Fruit fly (Drosophila melanogaster): ENCODE results near the gene Brr2.

Brr2 gene

dm6 chr3L:15982783-15983432 lies 15.2 kb upstream of the Brr2 start, which contains the start of the genes brm and Arl1 (continued):
- peak; percentile 94 for TF ChIP-seq Hsf (GFP tag; optimal IDR thresholded peaks at IDR 0.05)
- peak; percentile 99 for TF ChIP-seq CG11456 (GFP tag; IDR thresholded peaks at IDR 0.05)
- TF ChIP-seq cato (GFP tag; optimal IDR thresholded peaks at IDR 0.05; ENCODE audit: borderline replicate concordance): peak; percentile 96
- no peak for TF ChIP-seq CG7963 (GFP tag; IDR thresholded peaks at IDR 0.05; ENCODE audit: partially characterized antibody)
- TF ChIP-seq hth (optimal IDR thresholded peaks at IDR 0.05): no peak
- peak; percentile 98 for TF ChIP-seq danr (GFP tag; IDR thresholded peaks at IDR 0.05)
- TF ChIP-seq Lpt (GFP tag; optimal IDR thresholded peaks at IDR 0.05): no peak
- peak; percentile 99 for TF ChIP-seq CG2712 (tag; optimal IDR thresholded peaks at IDR 0.05)
- TF ChIP-seq CG9932 (GFP tag; IDR thresholded peaks at IDR 0.05): peak; percentile 100
- peak; percentile 54 for TF ChIP-seq Dref (GFP tag; IDR thresholded peaks at IDR 0.05)
- no peak for TF ChIP-seq CG14965 (GFP tag; optimal IDR thresholded peaks at IDR 0.05; ENCODE audit: borderline replicate concordance)
- peak; percentile 98 for TF ChIP-seq PHDP (tag; optimal IDR thresholded peaks at IDR 0.05)
- peak; percentile 93 for TF ChIP-seq zfh2 (GFP tag; optimal IDR thresholded peaks at IDR 0.05)
- TF ChIP-seq p53 (GFP tag; optimal IDR thresholded peaks at IDR 0.05): peak; percentile 18
- peak; percentile 76 for TF ChIP-seq pros (GFP tag; optimal IDR thresholded peaks at IDR 0.05)
- peak; percentile 93 for TF ChIP-seq CG17802 (tag; optimal IDR thresholded peaks at IDR 0.05)
- no peak for TF ChIP-seq gsb-n (tag; optimal IDR thresholded peaks at IDR 0.05)
- TF ChIP-seq CG12236 (GFP tag; optimal IDR thresholded peaks at IDR 0.05): peak; percentile 4
- no peak for TF ChIP-seq bbx (GFP tag; IDR thresholded peaks at IDR 0.05; ENCODE audit: partially characterized antibody)
- TF ChIP-seq crp (GFP tag; optimal IDR thresholded peaks at IDR 0.05): peak in 1 of 2 experiments; percentile 76
- TF ChIP-seq Kr (GFP tag; optimal IDR thresholded peaks at IDR 0.05): peak; percentile 10
- TF ChIP-seq tin (GFP tag; optimal IDR thresholded peaks at IDR 0.05): peak; percentile 98
- peak; percentile 71 for TF ChIP-seq NC2β (GFP tag; optimal IDR thresholded peaks at IDR 0.05)
- peak; percentile 90 for TF ChIP-seq Dip3 (GFP tag; optimal IDR thresholded peaks at IDR 0.05)
- peak; percentile 94 for TF ChIP-seq CG11560 (tag; IDR thresholded peaks at IDR 0.05)
- TF ChIP-seq CG8281 (tag; optimal IDR thresholded peaks at IDR 0.05): peak; percentile 91
- peak; percentile 59; the same call in 1 of the 3 replicates for TF ChIP-seq Opbp (GFP tag; IDR thresholded peaks at IDR 0.05; ENCODE audit: partially characterized antibody)
- peak; percentile 99 for TF ChIP-seq nmo (GFP tag; optimal IDR thresholded peaks at IDR 0.05)
- peak; percentile 92 for TF ChIP-seq CG8359 (GFP tag; optimal IDR thresholded peaks at IDR 0.05; ENCODE audit: borderline replicate concordance)
- TF ChIP-seq CG17829 (tag; optimal IDR thresholded peaks at IDR 0.05): peak; percentile 99
- TF ChIP-seq Chrac-16 (GFP tag; optimal IDR thresholded peaks at IDR 0.05): peak; percentile 98
- peak; percentile 99 for TF ChIP-seq Rx (GFP tag; IDR thresholded peaks at IDR 0.05)
- TF ChIP-seq Hmr (GFP tag; optimal IDR thresholded peaks at IDR 0.05): peak; percentile 97
- TF ChIP-seq CG10274 (GFP tag; optimal IDR thresholded peaks at IDR 0.05): peak; percentile 91
- TF ChIP-seq tx (GFP tag; optimal IDR thresholded peaks at IDR 0.05): peak; percentile 83
- peak; percentile 62 for TF ChIP-seq CTCF (GFP tag; optimal IDR thresholded peaks at IDR 0.05)
- TF ChIP-seq CG43689 (GFP tag; IDR thresholded peaks at IDR 0.05): peak; percentile 96
- peak; percentile 93 for TF ChIP-seq CG3065 (GFP tag; optimal IDR thresholded peaks at IDR 0.05)
- peak in 1 of 2 experiments; percentile 83 for TF ChIP-seq tll (GFP tag; optimal IDR thresholded peaks at IDR 0.05)
- TF ChIP-seq CG31441 (GFP tag; IDR thresholded peaks at IDR 0.05): peak; percentile 100
- TF ChIP-seq CG17359 (tag; optimal IDR thresholded peaks at IDR 0.05): peak; percentile 98
- peak; percentile 93 for TF ChIP-seq vfl (GFP tag; optimal IDR thresholded peaks at IDR 0.05)
- peak; percentile 99 for TF ChIP-seq Abd-B (GFP tag; optimal IDR thresholded peaks at IDR 0.05)
- peak; percentile 92 for TF ChIP-seq jing (GFP tag; optimal IDR thresholded peaks at IDR 0.05)
- peak; percentile 85 for TF ChIP-seq CG10321 (GFP tag; IDR thresholded peaks at IDR 0.05)
- TF ChIP-seq CG7928 (GFP tag; optimal IDR thresholded peaks at IDR 0.05): peak; percentile 83
- peak; percentile 79 for TF ChIP-seq z (GFP tag; IDR thresholded peaks at IDR 0.05)
- TF ChIP-seq nerfin-2 (GFP tag; IDR thresholded peaks at IDR 0.05; ENCODE audit: partially characterized antibody): peak; percentile 14; the same call in 1 of the 2 replicates
- 0 out of 2 replicates have a peak, but pooled peaks have one; percentile 36 for TF ChIP-seq CG42726 (GFP tag; IDR thresholded peaks at IDR 0.05; ENCODE audit: partially characterized antibody)
